Worm (Caenorhabditis elegans): ENCODE results near the gene Y43F8C.7.

ce11 chrV:19667716-19668115, 23.9 kb upstream of the Y43F8C.7 start:
- no peak for TF ChIP-seq dsc-1 (tag; optimal IDR thresholded peaks at IDR 0.05)
- no peak for TF ChIP-seq ceh-82 (tag; optimal IDR thresholded peaks at IDR 0.05)
- no peak for TF ChIP-seq snpc-4 (tag; optimal IDR thresholded peaks at IDR 0.05)
- no peak for TF ChIP-seq hpl-2 (GFP tag; optimal IDR thresholded peaks at IDR 0.05)
- no peak for TF ChIP-seq jun-1 (tag; optimal IDR thresholded peaks at IDR 0.05)
- no peak for TF ChIP-seq lin-39 (tag; optimal IDR thresholded peaks at IDR 0.05)
